Fruit fly (Drosophila melanogaster) whole organism, pupa: ENCODE data around the gene CG10970.
"Not testable (repeated sequence)": the region's sequence is repeated elsewhere in the genome, so short reads cannot be mapped to it uniquely, and the experiment has no call there.

ENCODE experiments used
- CG10348 ChIP-seq: fragments of 200-800 bp; sonication (Bioruptor generic); IDR thresholded peaks from 2 replicates; pipeline ENCODE4 v1.3.6; 2022; ENCODE audit warnings: missing biosample characterization, missing genetic modification characterization
- CG12605 ChIP-seq: fragments of 200-800 bp; sonication (Bioruptor generic); IDR thresholded peaks from 2 replicates; pipeline ENCODE4 v1.3.6; 2022; ENCODE audit warnings: missing biosample characterization, missing genetic modification characterization
- CG13204 ChIP-seq: fragments of 200-800 bp; sonication (Bioruptor generic); optimal IDR thresholded peaks from 2 replicates; lab custom pipeline; 2018; ENCODE audit warnings: missing biosample characterization, mild to moderate bottlenecking, missing genetic modification characterization, moderate library complexity
- CG14655 ChIP-seq: fragments of 200-800 bp; sonication (Bioruptor generic); optimal IDR thresholded peaks from 3 replicates; lab custom pipeline; 2017; ENCODE audit warnings: mild to moderate bottlenecking, missing biosample characterization, missing genetic modification reagents, missing genetic modification characterization
- CG15710 ChIP-seq: fragments of 200-800 bp; sonication (Bioruptor generic); optimal IDR thresholded peaks from 2 replicates; lab custom pipeline; 2018; ENCODE audit warnings: missing biosample characterization, mild to moderate bottlenecking, missing genetic modification characterization, moderate library complexity
- CG17806 ChIP-seq: fragments of 200-800 bp; sonication (Bioruptor generic); optimal IDR thresholded peaks from 2 replicates; lab custom pipeline; 2018; ENCODE audit warnings: missing biosample characterization, mild to moderate bottlenecking, missing genetic modification characterization, moderate library complexity
- CG32121 ChIP-seq: fragments of 200-800 bp; sonication (Bioruptor generic); IDR thresholded peaks from 2 replicates; pipeline ENCODE4 v1.3.6; 2022; ENCODE audit warnings: missing biosample characterization, missing genetic modification characterization
- CG34367 ChIP-seq: fragments of 200-800 bp; sonication (Bioruptor generic); optimal IDR thresholded peaks from 2 replicates; lab custom pipeline; 2018; ENCODE audit warnings: missing biosample characterization, mild to moderate bottlenecking, missing genetic modification characterization
- CG4496 ChIP-seq: fragments of 200-800 bp; sonication (Bioruptor generic); IDR thresholded peaks from 3 replicates; pipeline ENCODE4 v1.3.6; 2022; ENCODE audit warnings: missing biosample characterization, missing genetic modification characterization
- CG8159 ChIP-seq: fragments of 200-800 bp; sonication (Bioruptor generic); optimal IDR thresholded peaks from 3 replicates; lab custom pipeline; 2018; ENCODE audit warnings: missing biosample characterization, mild to moderate bottlenecking, missing genetic modification characterization, moderate library complexity
- CG8301 ChIP-seq: fragments of 200-800 bp; sonication (Bioruptor generic); optimal IDR thresholded peaks from 2 replicates; lab custom pipeline; 2018; ENCODE audit warnings: missing biosample characterization, mild to moderate bottlenecking, missing genetic modification characterization
- CG9948 ChIP-seq: fragments of 200-800 bp; sonication (Bioruptor generic); optimal IDR thresholded peaks from 2 replicates; lab custom pipeline; 2018; ENCODE audit warnings: missing biosample characterization, mild to moderate bottlenecking, missing genetic modification characterization, moderate library complexity
- D1 ChIP-seq: fragments of 200-800 bp; sonication (Bioruptor generic); optimal IDR thresholded peaks from 2 replicates; lab custom pipeline; 2018; ENCODE audit warnings: missing biosample characterization, mild to moderate bottlenecking, missing genetic modification characterization, moderate library complexity
- Ets98B ChIP-seq: fragments of 200-800 bp; sonication (Bioruptor generic); IDR thresholded peaks from 2 replicates; pipeline ENCODE4 v1.3.6; 2022; ENCODE audit warnings: missing biosample characterization, missing genetic modification characterization
- Pif1A ChIP-seq: fragments of 200-800 bp; sonication (Bioruptor generic); optimal IDR thresholded peaks from 3 replicates; lab custom pipeline; 2016; ENCODE audit warnings: missing biosample characterization, missing genetic modification characterization
- Pif1B ChIP-seq: fragments of 200-800 bp; sonication (Bioruptor generic); optimal IDR thresholded peaks from 3 replicates; lab custom pipeline; 2016; ENCODE audit warnings: missing biosample characterization, missing genetic modification characterization
- Snoo ChIP-seq: fragments of 200-800 bp; sonication (Bioruptor generic); optimal IDR thresholded peaks from 3 replicates; lab custom pipeline; 2017; ENCODE audit warnings: missing biosample characterization, mild to moderate bottlenecking, missing genetic modification characterization, inconsistent platforms
- fd96Ca ChIP-seq: fragments of 200-800 bp; sonication (Bioruptor generic); IDR thresholded peaks from 3 replicates; pipeline ENCODE4 v1.3.6; 2022; ENCODE audit warnings: missing biosample characterization, missing genetic modification characterization
- gl ChIP-seq: fragments of 200-800 bp; sonication (Bioruptor generic); optimal IDR thresholded peaks from 2 replicates; lab custom pipeline; 2018; ENCODE audit warnings: missing biosample characterization, mild to moderate bottlenecking, missing genetic modification characterization
- rn ChIP-seq: fragments of 200-800 bp; sonication (Bioruptor generic); IDR thresholded peaks from 2 replicates; pipeline ENCODE4 v1.3.6; 2022; ENCODE audit warnings: missing biosample characterization, missing genetic modification characterization

The CG10970 gene

dm6 chrX:9102125-9102524 lies 30.9 kb upstream of the CG10970 start:
- TF ChIP-seq CG15710 (tag; lab: Kevin White, UChicago), result no peak
- no peak for TF ChIP-seq fd96Ca (GFP tag; lab: Robert Waterston, UW)
- no peak for TF ChIP-seq D1 (tag; lab: Kevin White, UChicago)
- TF ChIP-seq CG8159, result no peak
- no peak for TF ChIP-seq Pif1A (GFP tag; lab: Kevin White, UChicago)
- no peak for TF ChIP-seq CG8301
- TF ChIP-seq Pif1B (GFP tag; lab: Kevin White, UChicago), result no peak
- no peak for TF ChIP-seq CG10348
- TF ChIP-seq CG34367 (tag; lab: Kevin White, UChicago), result no peak
- TF ChIP-seq rn, result no peak
- TF ChIP-seq Ets98B, result no peak
- TF ChIP-seq gl (tag; lab: Kevin White, UChicago), result no peak
- TF ChIP-seq CG17806 (tag; lab: Kevin White, UChicago), result no peak
- no peak for TF ChIP-seq CG32121 (GFP tag; lab: Robert Waterston, UW)

DNA sequence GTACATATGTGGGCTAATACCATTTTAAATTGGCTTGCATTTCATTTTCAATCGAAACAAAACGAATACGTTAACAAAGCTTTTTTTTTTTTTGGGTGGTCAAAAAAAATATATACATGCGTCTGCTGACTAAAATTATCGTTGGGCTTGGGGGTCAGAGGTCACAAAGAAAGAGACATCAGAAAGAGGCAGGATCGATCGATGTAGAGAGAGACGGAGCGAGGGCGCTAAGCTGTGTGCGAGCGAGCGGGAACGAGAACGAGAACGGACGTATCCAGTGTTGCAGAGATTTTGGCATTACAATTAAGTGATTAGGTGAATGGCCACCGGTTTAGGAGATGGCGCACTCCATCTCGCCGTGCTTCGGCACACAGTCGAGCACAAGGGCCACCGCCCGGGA lies 22.7 kb upstream of the CG10970 start:
- no peak for TF ChIP-seq CG12605
- TF ChIP-seq Ets98B, result no peak
- TF ChIP-seq CG10348, result no peak
- TF ChIP-seq CG8159, result no peak
- no peak for TF ChIP-seq rn
- no peak for TF ChIP-seq CG9948

dm6 chrX:9093062-9093461 lies 21.9 kb upstream of the CG10970 start:
- no peak for TF ChIP-seq CG8301
- TF ChIP-seq CG34367 (tag; lab: Kevin White, UChicago), result no peak
- no peak for TF ChIP-seq Ets98B

DNA sequence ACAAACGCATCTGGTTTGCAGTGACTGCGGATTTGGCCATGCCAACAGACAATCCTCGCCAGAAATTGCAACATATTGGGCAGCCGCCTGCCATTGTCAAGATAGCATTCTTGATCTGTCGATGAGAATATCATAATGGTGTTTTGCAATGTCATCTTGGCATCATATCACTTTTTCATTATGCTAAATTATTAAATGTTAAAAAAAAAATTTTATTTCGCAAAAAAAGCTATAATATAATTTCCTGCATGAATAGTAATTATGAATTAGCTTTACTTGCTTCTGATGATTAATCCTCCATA lies 18.8 kb upstream of the CG10970 start:
- TF ChIP-seq gl (tag; lab: Kevin White, UChicago), result no peak
- no peak for TF ChIP-seq CG8301
- no peak for TF ChIP-seq CG12605
- TF ChIP-seq CG32121 (GFP tag; lab: Robert Waterston, UW), result no peak

DNA sequence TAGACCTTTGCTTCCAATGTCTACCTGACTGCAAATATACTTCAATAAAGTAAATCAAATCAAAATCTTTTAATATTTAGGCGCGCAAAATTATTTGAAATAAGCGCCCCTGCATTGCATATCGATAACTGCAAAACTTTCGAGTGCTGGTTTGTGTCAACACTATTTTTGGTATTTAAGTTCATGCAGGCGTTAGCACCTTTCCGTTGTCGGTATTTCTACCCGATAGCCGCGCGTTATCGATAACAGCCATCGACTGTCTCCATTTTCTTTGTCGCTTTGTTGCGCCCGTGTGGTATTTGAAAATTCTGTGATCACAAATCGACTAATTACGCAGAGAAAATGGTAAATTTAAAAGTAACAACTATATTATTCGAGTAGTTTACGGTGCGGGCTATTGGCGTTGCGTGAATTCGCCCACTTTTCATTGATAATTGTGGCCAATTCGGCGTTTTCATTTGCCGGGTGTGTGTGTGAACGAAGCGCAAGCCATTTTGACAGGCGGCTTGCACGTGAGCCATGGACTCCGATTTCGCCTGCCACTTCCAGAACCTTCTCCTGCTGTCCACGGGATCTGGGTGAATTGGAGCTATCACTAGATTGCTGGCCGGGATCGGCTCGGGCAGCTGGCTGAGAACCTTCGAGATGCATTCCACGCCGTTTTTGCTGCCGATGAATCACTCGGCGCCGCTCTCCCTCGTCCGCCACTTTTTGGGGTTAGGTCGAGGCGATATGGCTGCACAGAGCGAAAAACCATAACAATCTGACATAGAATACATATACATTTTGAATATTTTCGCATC lies 18.2 kb upstream of the CG10970 start, which contains the start of gene CCT2:
Gene CCT2 (plus strand): TSS at position 260 of the 803 bp plus-strand sequence.
- TF ChIP-seq Snoo (tag; lab: Kevin White, UChicago), result no peak
- TF ChIP-seq Pif1A (GFP tag; lab: Kevin White, UChicago), result no peak
- no peak for TF ChIP-seq CG10348
- peak; percentile 10; the same call in 1 of the 3 replicates for TF ChIP-seq fd96Ca (GFP tag; lab: Robert Waterston, UW)
- no peak for TF ChIP-seq CG4496 (GFP tag; lab: Robert Waterston, UW)
- TF ChIP-seq, all 21 proteins: peak for 1

dm6 chrX:9087920-9088417 lies 16.8 kb upstream of the CG10970 start, which contains the start of gene CG6999:
Gene CG6999, plus strand, starts transcription at chrX:9088367.
- TF ChIP-seq CG34367 (tag; lab: Kevin White, UChicago); D1 (tag; lab: Kevin White, UChicago); fd96Ca (GFP tag; lab: Robert Waterston, UW): not testable (repeated sequence)

dm6 chrX:9086702-9087179 lies 15.5 kb upstream of the CG10970 start, which contains the start of gene CG32706:
Gene CG32706, plus strand, starts transcription at chrX:9087129.
- TF ChIP-seq CG12605; CG4496 (GFP tag; lab: Robert Waterston, UW); CG8159: not testable (repeated sequence)
- TF ChIP-seq, all 21 proteins: peak for 0; not testable (repeated sequence) for 21

dm6 chrX:9085726-9086125 lies 14.5 kb upstream of the CG10970 start, which contains the start of gene CG32708:
Gene CG32708, plus strand, starts transcription at chrX:9085932.
- TF ChIP-seq CG15710 (tag; lab: Kevin White, UChicago) (no peak), Ets98B (no peak), CG8301 (no peak), Snoo (tag; lab: Kevin White, UChicago) (no peak), CG13204 (GFP tag; lab: Kevin White, UChicago) (no peak)

dm6 chrX:9082600-9082999 lies 11.4 kb upstream of the CG10970 start, which contains the start of gene APC4:
Gene APC4, plus strand, starts transcription at chrX:9082931.
- TF ChIP-seq CG9948 (peak; percentile 9), CG8159 (peak; percentile 33), CG34367 (tag; lab: Kevin White, UChicago) (no peak), fd96Ca (GFP tag; lab: Robert Waterston, UW) (no peak), Pif1B (GFP tag; lab: Kevin White, UChicago) (no peak), Ets98B (no peak), CG8301 (peak; percentile 23), CG14655 (no peak), CG15710 (tag; lab: Kevin White, UChicago) (peak; percentile 2)
- TF ChIP-seq, all 21 proteins: peak for 4
